Worm (Caenorhabditis elegans) whole organism, young adult: Measurements from ENCODE around the gene nhr-183.

Experiments used
- F49E8.2 ChIP-seq: sonication (generic microtip); optimal IDR thresholded peaks from 3 replicates; lab custom pipeline; 2017; ENCODE audit warnings: missing genetic modification characterization, mild to moderate bottlenecking, missing compliant biosample characterization, antibody characterized with exemption, moderate library complexity; ENCODE audit not compliant: insufficient read depth
- aptf-3 ChIP-seq: fragments of 200-800 bp; sonication (Bioruptor generic); IDR thresholded peaks from 2 replicates; pipeline ENCODE4 v1.3.6; 2022; ENCODE audit warnings: missing genetic modification characterization, missing compliant biosample characterization
- dox-1 ChIP-seq: fragments of 200-800 bp; sonication (Bioruptor generic); IDR thresholded peaks from 2 replicates; pipeline ENCODE4 v1.3.6; 2022; ENCODE audit warnings: missing genetic modification reagents, missing genetic modification characterization, missing compliant biosample characterization
- efl-1 ChIP-seq: fragments of 150-350 bp; optimal IDR thresholded peaks from 2 replicates; lab custom pipeline; 2014; ENCODE audit warnings: missing biosample characterization, missing genetic modification reagents, missing genetic modification characterization
- mcd-1 ChIP-seq: fragments of 200-800 bp; sonication (Bioruptor generic); IDR thresholded peaks from 2 replicates; pipeline ENCODE4 v1.3.6; 2022; ENCODE audit warnings: missing genetic modification reagents, missing genetic modification characterization, missing compliant biosample characterization
- mel-28 ChIP-seq: sonication (generic microtip); optimal IDR thresholded peaks from 2 replicates; lab custom pipeline; 2016; ENCODE audit warnings: borderline replicate concordance, mild to moderate bottlenecking, missing genetic modification characterization, missing compliant biosample characterization
- nhr-27 ChIP-seq: fragments of 200-800 bp; sonication (Bioruptor generic); optimal IDR thresholded peaks from 2 replicates; lab custom pipeline; 2018; ENCODE audit warnings: mild to moderate bottlenecking, missing genetic modification characterization, moderate library complexity, missing compliant biosample characterization
- rcor-1 ChIP-seq: fragments of 200-800 bp; sonication (Bioruptor generic); IDR thresholded peaks from 2 replicates; pipeline ENCODE4 v1.3.6; 2022; ENCODE audit warnings: missing genetic modification reagents, missing genetic modification characterization, missing compliant biosample characterization
- sea-2 ChIP-seq: fragments of 200-800 bp; sonication (Bioruptor generic); IDR thresholded peaks from 2 replicates; pipeline ENCODE4 v1.3.6; 2022; ENCODE audit warnings: missing genetic modification characterization, missing compliant biosample characterization
- snpc-1.3 ChIP-seq: sonication (generic microtip); optimal IDR thresholded peaks from 2 replicates; lab custom pipeline; 2017; ENCODE audit warnings: missing genetic modification characterization, mild to moderate bottlenecking, missing compliant biosample characterization, antibody characterized with exemption, moderate library complexity, missing genotype, missing genetic modification reagents; ENCODE audit not compliant: insufficient read depth
- snpc-4 ChIP-seq, 5 experiments: fragments of 150-350 bp in 1 of 5; sonication (generic microtip) in 4 of 5; optimal IDR thresholded peaks; 2 replicates each; lab custom pipeline; 2014 to 2018; ENCODE audit warnings: missing genetic modification characterization in 5 of 5, missing biosample characterization in 3 of 5, antibody characterized with exemption in 2 of 5, mild to moderate bottlenecking in 2 of 5, missing compliant biosample characterization in 2 of 5, missing genotype in 2 of 5, moderate library complexity in 2 of 5, missing genetic modification reagents in 1 of 5
- unc-130 ChIP-seq: sonication (generic microtip); optimal IDR thresholded peaks from 2 replicates; lab custom pipeline; 2016; ENCODE audit warnings: missing genetic modification reagents, missing genetic modification characterization, missing compliant biosample characterization
- xnd-1 ChIP-seq: sonication (generic microtip); optimal IDR thresholded peaks from 2 replicates; lab custom pipeline; 2016; ENCODE audit warnings: missing genotype, missing genetic modification reagents, missing genetic modification characterization, missing compliant biosample characterization
- ztf-26 ChIP-seq: sonication (generic microtip); optimal IDR thresholded peaks from 2 replicates; lab custom pipeline; 2017; ENCODE audit warnings: missing genetic modification characterization, missing compliant biosample characterization

DNA sequence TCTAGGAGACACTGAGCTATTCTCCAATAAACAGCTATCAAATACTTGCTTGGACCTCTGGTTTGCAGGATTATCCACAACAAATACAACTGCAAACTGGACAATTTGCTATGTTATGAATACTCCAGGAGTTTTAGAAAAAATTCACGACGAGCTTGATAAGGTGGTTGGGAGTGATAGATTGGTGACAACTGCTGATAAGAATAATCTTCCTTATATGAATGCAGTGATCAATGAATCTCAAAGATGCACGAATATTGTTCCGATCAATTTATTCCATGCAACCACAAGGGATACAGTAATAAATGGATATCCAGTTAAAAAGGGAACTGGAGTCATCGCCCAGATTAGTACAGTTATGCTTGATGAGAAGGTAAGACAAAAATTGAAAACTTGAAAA lies 12.7 kb downstream of the nhr-183 start:
- TF ChIP-seq mel-28 (no peak), snpc-4 (GFP tag; optimal IDR thresholded peaks at IDR 0.05; lab: Kevin White, UChicago) (no peak), snpc-4 (tag; optimal IDR thresholded peaks at IDR 0.05; lab: Kevin White, UChicago) (no peak), xnd-1 (tag; lab: Kevin White, UChicago) (no peak), mcd-1 (GFP tag; lab: Robert Waterston, UW) (no peak), sea-2 (no peak), aptf-3 (GFP tag; lab: Robert Waterston, UW) (no peak), rcor-1 (GFP tag; lab: Robert Waterston, UW) (no peak), ztf-26 (tag; lab: Kevin White, UChicago) (no peak), F49E8.2 (tag; lab: Kevin White, UChicago) (no peak), snpc-1.3 (tag; lab: Kevin White, UChicago) (no peak), dox-1 (GFP tag; lab: Robert Waterston, UW) (no peak), efl-1 (no peak), unc-130 (GFP tag; lab: Kevin White, UChicago) (no peak), nhr-27 (tag; lab: Kevin White, UChicago) (no peak)
